Fruit fly (Drosophila melanogaster) whole organism, wandering third instar larva: ENCODE measurements around the gene GluRIIB.

ENCODE experiments used
- CG32264 ChIP-seq: fragments of 200-800 bp; sonication (Bioruptor generic); optimal IDR thresholded peaks from 2 replicates; lab custom pipeline; 2016; ENCODE audit warnings: missing biosample characterization, missing genetic modification characterization
- Dfd ChIP-seq: fragments of >200 bp; optimal IDR thresholded peaks from 2 replicates; lab custom pipeline; 2017; ENCODE audit warnings: missing biosample characterization, missing genetic modification characterization
- Jra ChIP-seq: sonication (Bioruptor generic); optimal IDR thresholded peaks from 2 replicates; lab custom pipeline; 2016; ENCODE audit warnings: missing biosample characterization, missing genetic modification characterization
- Myc ChIP-seq: fragments of >200 bp; optimal IDR thresholded peaks from 2 replicates; lab custom pipeline; 2017
- OdsH ChIP-seq: fragments of 200-800 bp; sonication (Bioruptor generic); optimal IDR thresholded peaks from 2 replicates; lab custom pipeline; 2016; ENCODE audit warnings: missing biosample characterization, mild to moderate bottlenecking, missing genetic modification characterization
- Rel ChIP-seq, 2 experiments: fragments of 200-800 bp; sonication (Bioruptor generic) in 1 of 2; optimal IDR thresholded peaks; 2 replicates in 1 of 2; 3 replicates in 1 of 2; lab custom pipeline; 2016 to 2019; ENCODE audit warnings: mild to moderate bottlenecking in 2 of 2, missing biosample characterization in 2 of 2, missing genetic modification characterization in 2 of 2, moderate library complexity in 1 of 2
- Sp1 ChIP-seq: fragments of 200-800 bp; sonication (Bioruptor generic); optimal IDR thresholded peaks from 3 replicates; lab custom pipeline; 2019; ENCODE audit warnings: missing biosample characterization, mild to moderate bottlenecking, missing genetic modification characterization, moderate library complexity
- psq ChIP-seq: fragments of 200-800 bp; sonication (Bioruptor generic); optimal IDR thresholded peaks from 3 replicates; lab custom pipeline; 2017; ENCODE audit warnings: missing biosample characterization, mild to moderate bottlenecking, missing genetic modification characterization, moderate library complexity
- sv ChIP-seq: fragments of 200-800 bp; sonication (Bioruptor generic); optimal IDR thresholded peaks from 3 replicates; lab custom pipeline; 2016; ENCODE audit warnings: missing biosample characterization, missing genetic modification characterization
- tai ChIP-seq: sonication (Bioruptor generic); optimal IDR thresholded peaks from 2 replicates; lab custom pipeline; 2016; ENCODE audit warnings: missing biosample characterization, missing genetic modification characterization
- woc ChIP-seq: sonication (Bioruptor generic); optimal IDR thresholded peaks from 2 replicates; lab custom pipeline; 2016; ENCODE audit warnings: missing biosample characterization, mild to moderate bottlenecking, missing genetic modification characterization

DNA sequence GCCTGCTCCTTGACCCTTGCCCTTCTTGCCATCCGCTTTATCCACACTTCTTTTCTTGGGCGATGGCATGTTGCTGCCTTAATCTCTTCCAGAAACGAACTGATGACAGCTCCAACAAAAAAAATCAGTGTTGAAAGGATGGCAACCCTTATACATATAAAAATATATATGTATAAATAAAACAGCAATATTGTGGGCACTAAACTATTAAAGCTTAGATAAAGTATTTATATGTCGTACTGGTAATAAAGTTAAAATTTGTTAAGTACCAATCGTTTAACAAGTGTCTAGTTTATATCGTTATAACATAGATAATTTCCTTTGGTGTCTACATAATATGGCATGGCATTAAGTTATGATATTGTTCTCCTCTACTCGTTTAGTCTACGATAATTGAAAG is 22.5 kb upstream of the GluRIIB start, which contains the start of gene tomb:
- no peak for TF ChIP-seq tai (GFP tag; lab: Kevin White, UChicago)
- TF ChIP-seq CG32264 (GFP tag; lab: Kevin White, UChicago), result no peak
- no peak for TF ChIP-seq psq (GFP tag; lab: Kevin White, UChicago)
- TF ChIP-seq OdsH (GFP tag; lab: Kevin White, UChicago), result no peak
- no peak for TF ChIP-seq sv (GFP tag; lab: Kevin White, UChicago)
- no peak for TF ChIP-seq Dfd (GFP tag; lab: Kevin White, UChicago)
- no peak for TF ChIP-seq Rel (GFP tag; optimal IDR thresholded peaks at IDR 0.05; lab: Kevin White, UChicago)
- TF ChIP-seq Rel (tag; optimal IDR thresholded peaks at IDR 0.05; lab: Kevin White, UChicago), result no peak
- no peak for TF ChIP-seq Sp1
- TF ChIP-seq Jra (GFP tag; lab: Kevin White, UChicago), result no peak
- no peak for TF ChIP-seq Myc (lab: Kevin White, UChicago)
- no peak for TF ChIP-seq woc
